Worm (Caenorhabditis elegans): Measurements from ENCODE around the gene tag-77.

The tag-77 gene

ce11 chrIV:8498773-8499360 lies 11.5 kb downstream of the tag-77 start, which contains the start of the genes acdh-13 and mesp-1:
TSS of gene acdh-13 (minus strand) at chrIV:8498823.
TSS of gene mesp-1 (plus strand) at chrIV:8499310.
- no peak for TF ChIP-seq tbx-8 (GFP tag; optimal IDR thresholded peaks at IDR 0.05)
- no peak for TF ChIP-seq nhr-2 (tag; optimal IDR thresholded peaks at IDR 0.05)
- TF ChIP-seq ceh-39 (tag; optimal IDR thresholded peaks at IDR 0.05) = no peak
- TF ChIP-seq lin-13 (tag; optimal IDR thresholded peaks at IDR 0.05) = no peak

ce11 chrIV:8496263-8496662 lies 14.1 kb downstream of the tag-77 start, which contains the start of gene C28C12.12:
TSS of gene C28C12.12 (minus strand) at chrIV:8496363.
- TF ChIP-seq ham-2 (GFP tag; optimal IDR thresholded peaks at IDR 0.05) (no peak), mls-2 (tag; optimal IDR thresholded peaks at IDR 0.05) (no peak), bed-3 (GFP tag; optimal IDR thresholded peaks at IDR 0.05) (no peak), zip-8 (tag; optimal IDR thresholded peaks at IDR 0.05) (no peak), sem-2 (GFP tag; optimal IDR thresholded peaks at IDR 0.05) (no peak), nhr-28 (tag; optimal IDR thresholded peaks at IDR 0.05) (no peak), elt-3 (tag; optimal IDR thresholded peaks at IDR 0.05) (no peak), lin-32 (GFP tag; optimal IDR thresholded peaks at IDR 0.05) (no peak), hlh-1 (tag; optimal IDR thresholded peaks at IDR 0.05) (no peak), unc-120 (tag; optimal IDR thresholded peaks at IDR 0.05; ENCODE audit: poor library complexity, severe bottlenecking) (no peak), ceh-43 (GFP tag; optimal IDR thresholded peaks at IDR 0.05) (no peak), flh-1 (GFP tag; optimal IDR thresholded peaks at IDR 0.05) (no peak), pha-4 (tag; optimal IDR thresholded peaks at IDR 0.05) (no peak)

DNA sequence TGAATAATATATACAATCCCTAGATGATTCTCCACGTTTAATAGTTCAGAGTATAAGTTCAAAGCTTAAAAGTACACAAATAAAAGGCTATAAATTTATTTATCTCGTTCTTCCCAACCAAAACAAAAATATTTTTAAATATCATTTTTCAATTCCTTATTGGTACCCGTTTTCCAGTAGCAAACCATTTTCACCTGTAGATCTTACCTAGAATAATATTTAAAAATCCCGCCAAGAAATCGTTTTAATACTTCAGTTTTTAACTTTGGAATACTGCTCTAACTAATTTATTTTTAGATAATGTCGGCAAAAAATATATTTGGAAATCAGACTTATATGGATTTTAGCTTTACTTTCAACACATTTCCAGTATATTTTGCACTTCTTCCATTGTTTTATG lies 18.1 kb downstream of the tag-77 start, which contains the start of gene sru-7:
Gene sru-7 (plus strand): TSS at position 301 of the 400 bp plus-strand sequence.
- TF ChIP-seq elt-1 (tag; optimal IDR thresholded peaks at IDR 0.05; ENCODE audit: borderline replicate concordance, insufficient read depth) (no peak), ham-2 (GFP tag; optimal IDR thresholded peaks at IDR 0.05) (no peak), cnd-1 (tag; optimal IDR thresholded peaks at IDR 0.05) (no peak), unc-62 (GFP tag; optimal IDR thresholded peaks at IDR 0.05) (no peak), unc-39 (tag; optimal IDR thresholded peaks at IDR 0.05) (no peak)

DNA sequence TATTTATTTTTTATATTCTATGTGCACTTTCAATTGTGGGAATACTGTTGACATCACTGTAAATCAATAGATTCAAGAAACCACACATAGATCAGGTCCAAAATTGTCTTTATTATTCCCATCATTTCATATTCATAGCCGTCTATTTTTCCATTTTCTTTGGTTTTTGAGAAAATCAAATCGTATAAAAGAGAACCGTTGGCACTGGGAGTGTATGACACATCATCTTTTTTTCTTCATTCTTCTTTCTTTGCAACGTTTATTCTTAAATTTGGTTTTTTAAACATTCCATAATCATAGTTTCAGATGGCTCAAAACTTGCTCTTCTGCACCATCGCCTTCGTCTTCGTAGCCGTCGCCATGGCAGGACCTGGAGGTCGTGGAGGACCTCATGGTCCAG lies 20.4 kb downstream of the tag-77 start, which contains the start of gene srlf-2:
Gene srlf-2 (plus strand): TSS at position 301 of the 400 bp plus-strand sequence.
- TF ChIP-seq elt-3 (tag; optimal IDR thresholded peaks at IDR 0.05) (no peak), unc-120 (tag; optimal IDR thresholded peaks at IDR 0.05; ENCODE audit: poor library complexity, severe bottlenecking) (no peak), drap-1 (GFP tag; optimal IDR thresholded peaks at IDR 0.05) (no peak), blmp-1 (tag; optimal IDR thresholded peaks at IDR 0.05) (no peak), nhr-2 (tag; optimal IDR thresholded peaks at IDR 0.05) (no peak), tbx-8 (GFP tag; optimal IDR thresholded peaks at IDR 0.05) (no peak), lin-13 (tag; optimal IDR thresholded peaks at IDR 0.05) (no peak), unc-39 (tag; optimal IDR thresholded peaks at IDR 0.05) (no peak), ham-2 (GFP tag; optimal IDR thresholded peaks at IDR 0.05) (no peak), hlh-1 (tag; optimal IDR thresholded peaks at IDR 0.05) (no peak), bed-3 (GFP tag; optimal IDR thresholded peaks at IDR 0.05) (no peak), lsy-2 (tag; optimal IDR thresholded peaks at IDR 0.05) (no peak), nhr-28 (tag; optimal IDR thresholded peaks at IDR 0.05) (no peak), unc-62 (GFP tag; optimal IDR thresholded peaks at IDR 0.05) (no peak), ceh-43 (GFP tag; optimal IDR thresholded peaks at IDR 0.05) (no peak)

ce11 chrIV:8488043-8488442 lies 22.3 kb downstream of the tag-77 start:
- no peak for TF ChIP-seq mep-1 (tag; optimal IDR thresholded peaks at IDR 0.05)
- TF ChIP-seq sem-2 (GFP tag; optimal IDR thresholded peaks at IDR 0.05) = no peak
- TF ChIP-seq nhr-28 (tag; optimal IDR thresholded peaks at IDR 0.05) = no peak

- TF ChIP-seq ceh-43 (GFP tag; optimal IDR thresholded peaks at IDR 0.05) (no peak), blmp-1 (tag; optimal IDR thresholded peaks at IDR 0.05) (no peak), lin-32 (GFP tag; optimal IDR thresholded peaks at IDR 0.05) (no peak), hlh-1 (tag; optimal IDR thresholded peaks at IDR 0.05) (no peak)
Observed at ce11 chrIV:8487183-8487582, 23.2 kb downstream of the tag-77 start, which contains the start of gene srlf-3. TSS of gene srlf-3 (plus strand) at chrIV:8487483.

- no peak for TF ChIP-seq mep-1 (tag; optimal IDR thresholded peaks at IDR 0.05)
- no peak for TF ChIP-seq lin-13 (tag; optimal IDR thresholded peaks at IDR 0.05)
- TF ChIP-seq ztf-11 (tag; optimal IDR thresholded peaks at IDR 0.05) = no peak
- no peak for TF ChIP-seq flh-1 (GFP tag; optimal IDR thresholded peaks at IDR 0.05)
- TF ChIP-seq unc-120 (tag; optimal IDR thresholded peaks at IDR 0.05; ENCODE audit: poor library complexity, severe bottlenecking) = no peak
- TF ChIP-seq sem-2 (GFP tag; optimal IDR thresholded peaks at IDR 0.05) = no peak
Observed at ce11 chrIV:8481308-8481707, 29.0 kb downstream of the tag-77 start, which contains the start of gene spp-8. TSS of gene spp-8 (plus strand) at chrIV:8481664.
